Worm (Caenorhabditis elegans) whole organism, L1 larva: ENCODE data around the gene chil-21.
A peak's percentile ranks its signal among the peaks of the same experiment; 100 is the strongest.

Source experiments
- C16A3.4 ChIP-seq: fragments of 150-350 bp; optimal IDR thresholded peaks from 2 replicates; lab custom pipeline; 2014; ENCODE audit warnings: missing biosample characterization, missing genetic modification characterization
- C34B4.2 ChIP-seq: sonication (generic microtip); optimal IDR thresholded peaks from 2 replicates; lab custom pipeline; 2017; ENCODE audit warnings: mild to moderate bottlenecking, missing genetic modification characterization, missing compliant biosample characterization
- Y116A8C.19 ChIP-seq: sonication (generic microtip); optimal IDR thresholded peaks from 2 replicates; lab custom pipeline; 2016; ENCODE audit warnings: missing compliant biosample characterization, missing genetic modification characterization, borderline replicate concordance
- alr-1 ChIP-seq: fragments of 200-800 bp; sonication (Bioruptor generic); optimal IDR thresholded peaks from 2 replicates; lab custom pipeline; 2018; ENCODE audit warnings: borderline replicate concordance, mild to moderate bottlenecking, missing genetic modification characterization, missing compliant biosample characterization
- blmp-1 ChIP-seq: fragments of 150-350 bp; optimal IDR thresholded peaks from 2 replicates; lab custom pipeline; 2014; ENCODE audit warnings: missing biosample characterization, missing genetic modification characterization
- ceh-63 ChIP-seq: fragments of 200-800 bp; sonication (Bioruptor generic); optimal IDR thresholded peaks from 2 replicates; lab custom pipeline; 2018; ENCODE audit warnings: mild to moderate bottlenecking, missing genetic modification characterization, missing compliant biosample characterization
- ceh-8 ChIP-seq: fragments of 200-800 bp; sonication (Bioruptor generic); optimal IDR thresholded peaks from 2 replicates; lab custom pipeline; 2018; ENCODE audit warnings: mild to moderate bottlenecking, missing genetic modification characterization, moderate library complexity, missing compliant biosample characterization
- ceh-82 ChIP-seq, 3 experiments: fragments of 150-350 bp in 1 of 3; sonication (generic microtip) in 2 of 3; optimal IDR thresholded peaks; 2 replicates each; lab custom pipeline; 2014 to 2017; ENCODE audit warnings: missing biosample characterization in 3 of 3, missing genetic modification characterization in 3 of 3
- ces-1 ChIP-seq: fragments of 150-350 bp; optimal IDR thresholded peaks from 2 replicates; lab custom pipeline; 2014; ENCODE audit warnings: missing biosample characterization, missing genetic modification reagents, missing genetic modification characterization
- dpl-1 ChIP-seq, 3 experiments: fragments of 150-350 bp in 2 of 3; sonication (generic microtip) in 1 of 3; optimal IDR thresholded peaks; 2 replicates each; lab custom pipeline; 2014 to 2017; ENCODE audit warnings: missing biosample characterization in 3 of 3, missing genetic modification characterization in 3 of 3, missing genetic modification reagents in 3 of 3
- efl-1 ChIP-seq, 4 experiments: fragments of 150-350 bp; optimal IDR thresholded peaks in 3 of 4; peaks in 1 of 4; 1 replicate in 1 of 4; 2 replicates in 3 of 4; lab custom pipeline; 2014; ENCODE audit warnings: missing biosample characterization in 2 of 4, missing genetic modification characterization in 2 of 4, missing genetic modification reagents in 2 of 4
- egl-27 ChIP-seq, 2 experiments: fragments of 150-350 bp in 1 of 2; sonication (generic microtip); optimal IDR thresholded peaks; 3 replicates each; lab custom pipeline; 2017 to 2018; ENCODE audit warnings: missing biosample characterization in 2 of 2, missing genetic modification characterization in 2 of 2, missing genetic modification reagents in 2 of 2
- elt-3 ChIP-seq, 6 experiments: fragments of 150-350 bp in 1 of 6; sonication (generic microtip); optimal IDR thresholded peaks; 2 replicates each; lab custom pipeline; 2017 to 2018; ENCODE audit warnings: missing biosample characterization in 6 of 6, missing genetic modification characterization in 6 of 6, inconsistent platforms in 1 of 6
- fos-1 ChIP-seq: fragments of 150-350 bp; optimal IDR thresholded peaks from 2 replicates; lab custom pipeline; 2014; ENCODE audit warnings: missing biosample characterization, missing genetic modification characterization
- irx-1 ChIP-seq: sonication (generic microtip); optimal IDR thresholded peaks from 2 replicates; lab custom pipeline; 2016; ENCODE audit warnings: missing genetic modification characterization, missing compliant biosample characterization
- lin-14 ChIP-seq: fragments of 200-800 bp; sonication (Bioruptor generic); optimal IDR thresholded peaks from 2 replicates; lab custom pipeline; 2018; ENCODE audit warnings: mild to moderate bottlenecking, missing genetic modification characterization, moderate library complexity, missing compliant biosample characterization
- lin-15B ChIP-seq: fragments of 150-350 bp; sonication (generic microtip); optimal IDR thresholded peaks from 3 replicates; lab custom pipeline; 2014; ENCODE audit warnings: missing biosample characterization, missing genetic modification characterization
- lin-35 ChIP-seq, 2 experiments: fragments of 150-350 bp; optimal IDR thresholded peaks; 2 replicates each; lab custom pipeline; 2014; ENCODE audit warnings: missing biosample characterization in 2 of 2, missing genetic modification characterization in 2 of 2, missing genetic modification reagents in 2 of 2
- lin-39 ChIP-seq: fragments of 150-350 bp; optimal IDR thresholded peaks from 2 replicates; lab custom pipeline; 2014; ENCODE audit warnings: missing biosample characterization, missing genetic modification reagents, missing genetic modification characterization
- mab-9 ChIP-seq: fragments of 200-800 bp; sonication (Bioruptor generic); IDR thresholded peaks from 2 replicates; pipeline ENCODE4 v1.3.6; 2022; ENCODE audit warnings: missing genetic modification reagents, missing genetic modification characterization, missing compliant biosample characterization
- nhr-12 ChIP-seq: sonication (generic microtip); optimal IDR thresholded peaks from 2 replicates; lab custom pipeline; 2017; ENCODE audit warnings: missing biosample characterization, missing genetic modification characterization
- nhr-20 ChIP-seq: sonication (generic microtip); optimal IDR thresholded peaks from 2 replicates; lab custom pipeline; 2016; ENCODE audit warnings: mild to moderate bottlenecking, missing genetic modification characterization, missing compliant biosample characterization
- nhr-28 ChIP-seq: fragments of 150-350 bp; optimal IDR thresholded peaks from 2 replicates; lab custom pipeline; 2014; ENCODE audit warnings: missing biosample characterization, missing genetic modification characterization
- nhr-47 ChIP-seq: sonication (generic microtip); optimal IDR thresholded peaks from 2 replicates; lab custom pipeline; 2016; ENCODE audit warnings: mild to moderate bottlenecking, missing genetic modification characterization, moderate library complexity, missing compliant biosample characterization
- nhr-71 ChIP-seq: sonication (generic microtip); optimal IDR thresholded peaks from 2 replicates; lab custom pipeline; 2016; ENCODE audit warnings: mild to moderate bottlenecking, missing genetic modification characterization, moderate library complexity, missing compliant biosample characterization
- nhr-77 ChIP-seq: fragments of 150-350 bp; optimal IDR thresholded peaks from 2 replicates; lab custom pipeline; 2014; ENCODE audit warnings: missing biosample characterization, missing genetic modification characterization
- nhr-85 ChIP-seq: sonication (generic microtip); peaks from one replicate; lab custom pipeline; 2016; ENCODE audit warnings: missing genetic modification characterization, inconsistent platforms, missing compliant biosample characterization
- nhr-90 ChIP-seq: sonication (generic microtip); optimal IDR thresholded peaks from 2 replicates; lab custom pipeline; 2016; ENCODE audit warnings: mild to moderate bottlenecking, missing genetic modification characterization, missing compliant biosample characterization; ENCODE audit not compliant: poor library complexity
- rnt-1 ChIP-seq: sonication (generic microtip); optimal IDR thresholded peaks from 2 replicates; lab custom pipeline; 2016; ENCODE audit warnings: mild to moderate bottlenecking, missing genetic modification characterization, moderate library complexity, missing compliant biosample characterization
- snpc-4 ChIP-seq: fragments of 150-350 bp; optimal IDR thresholded peaks from 2 replicates; lab custom pipeline; 2014; ENCODE audit warnings: missing biosample characterization, missing genetic modification characterization
- sox-4 ChIP-seq: sonication (generic microtip); optimal IDR thresholded peaks from 2 replicates; lab custom pipeline; 2016; ENCODE audit warnings: missing genetic modification characterization, missing compliant biosample characterization
- sptf-1 ChIP-seq: fragments of 150-350 bp; optimal IDR thresholded peaks from 2 replicates; lab custom pipeline; 2014; ENCODE audit warnings: missing biosample characterization, missing genetic modification characterization
- swsn-7 ChIP-seq: sonication (generic microtip); optimal IDR thresholded peaks from 2 replicates; lab custom pipeline; 2016; ENCODE audit warnings: missing genetic modification characterization, missing compliant biosample characterization
- unc-62 ChIP-seq: fragments of 150-350 bp; optimal IDR thresholded peaks from 2 replicates; lab custom pipeline; 2014; ENCODE audit warnings: missing biosample characterization, missing genetic modification reagents, missing genetic modification characterization

chil-21 gene

DNA sequence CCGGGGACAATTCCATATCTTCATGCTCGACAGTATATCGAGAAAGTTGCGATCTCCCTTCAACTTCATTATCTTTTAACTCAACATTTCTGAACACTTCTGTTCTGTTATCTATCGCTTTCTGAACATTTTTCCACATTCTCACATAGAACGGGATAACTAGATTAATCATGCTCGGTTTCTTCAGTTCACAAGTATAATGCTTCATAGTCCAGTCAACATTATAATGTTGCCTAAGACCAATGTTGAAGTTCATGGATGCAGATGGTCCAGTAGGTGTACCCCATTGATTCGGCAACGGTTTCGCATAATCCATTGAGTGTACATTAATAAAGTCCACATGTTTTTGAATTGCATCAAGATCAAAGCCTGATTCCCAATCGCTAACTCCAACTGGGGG, 22.9 kb downstream of the chil-21 start:
- no peak for TF ChIP-seq ces-1
- TF ChIP-seq efl-1 (optimal IDR thresholded peaks at IDR 0.05; lab: Kevin White, UChicago): no peak
- TF ChIP-seq efl-1 (GFP tag; optimal IDR thresholded peaks at IDR 0.05 in 1 of 2; lab: Kevin White, UChicago): no peak
- TF ChIP-seq lin-15B: no peak
- TF ChIP-seq fos-1 (tag; lab: Kevin White, UChicago): no peak
- TF ChIP-seq snpc-4 (tag; lab: Kevin White, UChicago): no peak
- no peak for TF ChIP-seq mab-9 (GFP tag; lab: Robert Waterston, UW)
- no peak for TF ChIP-seq nhr-77 (tag; lab: Kevin White, UChicago)
- no peak for TF ChIP-seq nhr-90 (tag; lab: Kevin White, UChicago)
- TF ChIP-seq ceh-8 (GFP tag; lab: Kevin White, UChicago): no peak
- no peak for TF ChIP-seq C34B4.2 (tag; lab: Kevin White, UChicago)
- TF ChIP-seq nhr-12 (tag; lab: Kevin White, UChicago): no peak
- no peak for TF ChIP-seq lin-39 (tag; lab: Kevin White, UChicago)
- no peak for TF ChIP-seq irx-1
- no peak for TF ChIP-seq ceh-63 (GFP tag; lab: Kevin White, UChicago)
- no peak for TF ChIP-seq C16A3.4 (tag; lab: Kevin White, UChicago)
- TF ChIP-seq sox-4 (tag; lab: Kevin White, UChicago): no peak
- TF ChIP-seq nhr-28 (tag; lab: Kevin White, UChicago): no peak
- no peak for TF ChIP-seq egl-27 (tag; optimal IDR thresholded peaks at IDR 0.05; lab: Kevin White, UChicago)
- no peak for TF ChIP-seq ceh-82 (tag; optimal IDR thresholded peaks at IDR 0.05; lab: Kevin White, UChicago)
- no peak for TF ChIP-seq sptf-1 (tag; lab: Kevin White, UChicago)

DNA sequence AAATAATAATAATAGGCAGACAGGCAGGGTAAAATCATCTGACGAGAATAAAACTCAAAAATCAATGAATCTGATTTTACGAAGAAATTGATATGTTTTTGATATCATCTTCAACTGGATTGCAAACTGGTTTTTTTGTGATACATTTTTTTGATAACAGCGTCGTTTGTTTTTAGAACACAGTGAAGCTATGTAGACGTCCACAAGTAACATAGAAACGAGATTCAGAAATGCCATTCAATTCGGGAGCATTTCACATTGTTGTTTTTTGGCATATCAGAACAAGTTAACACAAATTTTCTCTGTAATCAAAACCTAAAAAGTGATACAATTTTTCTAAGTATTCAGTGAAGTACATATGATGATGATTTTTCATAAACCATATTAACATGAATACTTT, 23.6 kb downstream of the chil-21 start, which contains the start of gene chil-13:
chil-13 (minus strand) TSS at position 101 of the 400 bp plus-strand sequence.
- peak; percentile 9 for TF ChIP-seq blmp-1
- TF ChIP-seq elt-3 (tag; optimal IDR thresholded peaks at IDR 0.05; lab: Kevin White, UChicago): peak in 1 of 6 experiments; percentile 33
- peak in 1 of 2 experiments; percentile 0 for TF ChIP-seq lin-35 (GFP tag; optimal IDR thresholded peaks at IDR 0.05; lab: Kevin White, UChicago)
- TF ChIP-seq nhr-47 (tag; lab: Kevin White, UChicago): no peak
- TF ChIP-seq, all 84 proteins: peak for 3

DNA sequence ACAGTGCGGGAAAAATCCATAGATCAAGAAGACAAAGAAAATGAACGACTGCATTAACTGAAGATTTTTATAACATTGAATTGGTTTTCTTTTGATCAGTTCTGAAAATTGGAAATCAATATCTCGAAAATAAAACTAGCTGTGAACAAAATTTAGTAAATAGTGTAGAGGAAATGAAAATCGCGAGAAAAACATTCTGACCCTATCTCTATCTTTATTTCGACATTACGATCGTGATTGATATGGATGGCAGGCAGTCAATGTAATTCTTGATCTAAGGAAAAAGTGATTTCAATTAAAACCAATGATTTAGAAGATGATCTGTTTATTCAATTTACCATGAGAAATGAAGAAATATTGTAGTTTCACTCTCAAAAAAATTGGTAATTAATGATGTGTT, 25.8 kb downstream of the chil-21 start, which contains the start of gene kin-16:
kin-16 (minus strand) TSS at position 101 of the 400 bp plus-strand sequence.
- TF ChIP-seq blmp-1 (peak; percentile 30), elt-3 (tag; optimal IDR thresholded peaks at IDR 0.05; lab: Kevin White, UChicago) (peak in 1 of 6 experiments; percentile 46), efl-1 (optimal IDR thresholded peaks at IDR 0.05; lab: Kevin White, UChicago) (no peak), efl-1 (GFP tag; optimal IDR thresholded peaks at IDR 0.05 in 1 of 2; lab: Kevin White, UChicago) (no peak), swsn-7 (no peak), nhr-85 (tag; lab: Kevin White, UChicago) (peak; percentile 52), unc-62 (GFP tag; lab: Kevin White, UChicago) (no peak), Y116A8C.19 (tag; lab: Kevin White, UChicago) (no peak), ces-1 (no peak), nhr-20 (tag; lab: Kevin White, UChicago) (peak; percentile 23), nhr-71 (no peak), dpl-1 (GFP tag; optimal IDR thresholded peaks at IDR 0.05; lab: Kevin White, UChicago) (no peak), lin-15B (no peak), rnt-1 (tag; lab: Kevin White, UChicago) (no peak), lin-14 (no peak)

DNA sequence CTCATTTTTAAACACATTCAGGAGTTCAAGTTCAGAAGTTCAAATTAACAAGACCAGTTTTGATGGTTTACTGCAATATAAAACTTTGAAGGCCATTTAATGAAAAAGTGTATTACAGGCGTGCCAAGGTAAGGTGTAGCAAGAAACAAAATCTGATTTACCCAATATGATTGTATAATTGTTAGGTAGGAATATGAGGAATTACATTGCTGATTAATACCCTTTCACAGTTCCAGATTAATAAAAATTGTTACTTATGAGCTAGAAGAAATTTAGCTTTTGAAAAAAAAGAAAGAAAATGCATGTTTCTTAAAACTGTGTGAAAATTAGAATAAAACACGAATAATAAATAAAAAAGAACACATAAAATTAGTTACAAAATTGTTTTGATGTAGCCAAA, 28.2 kb downstream of the chil-21 start, which contains the start of gene kin-15:
kin-15 (minus strand) TSS at position 101 of the 400 bp plus-strand sequence.
- TF ChIP-seq alr-1 (tag; lab: Kevin White, UChicago): no peak
- TF ChIP-seq efl-1 (optimal IDR thresholded peaks at IDR 0.05; lab: Kevin White, UChicago): no peak
- peak in 1 of 2 experiments; percentile 59 for TF ChIP-seq efl-1 (GFP tag; optimal IDR thresholded peaks at IDR 0.05 in 1 of 2; lab: Kevin White, UChicago)
- TF ChIP-seq, all 84 proteins: peak for 1
